Fruit fly (Drosophila melanogaster): Measurements from ENCODE around the gene CG8159.

dm6 chr3R:8747871-8748775, 21.5 kb downstream of the CG8159 start:
- TF ChIP-seq CG31627 (GFP tag; optimal IDR thresholded peaks at IDR 0.05) (peak; percentile 79), ss (GFP tag; optimal IDR thresholded peaks at IDR 0.05) (peak; percentile 49 to 76), Lpt (GFP tag; optimal IDR thresholded peaks at IDR 0.05) (peak; percentile 69), Eip75B (GFP tag; optimal IDR thresholded peaks at IDR 0.05) (peak; percentile 77)
